Worm (Caenorhabditis elegans): ENCODE data around the gene gldi-11.

ce11 chrII:4905331-4905730 lies 40.3 kb downstream of the gldi-11 start:
- TF ChIP-seq nhr-11 (tag; optimal IDR thresholded peaks at IDR 0.05) = no peak
- no peak for TF ChIP-seq ztf-4 (tag; optimal IDR thresholded peaks at IDR 0.05)
- TF ChIP-seq nhr-25 (tag; optimal IDR thresholded peaks at IDR 0.05) = no peak
